Worm (Caenorhabditis elegans): ENCODE data around the gene K07F5.22.

- TF ChIP-seq med-1 (GFP tag; optimal IDR thresholded peaks at IDR 0.05; ENCODE audit: insufficient read depth) (no peak), T22C8.4 (GFP tag; IDR thresholded peaks at IDR 0.05) (no peak), ztf-23 (GFP tag; IDR thresholded peaks at IDR 0.05) (no peak)
Measured at ce11 chrIV:9858970-9859369, 5.9 kb upstream of the K07F5.22 start.

Measured in whole organism, midembryonic.